ENCODE assay signal across 1 worm cellular context in genomic region chrX:11132260-11132659, ce11.
TF ChIP-seq lines count a peak whose summit lies in the region.

No protein-coding gene starts in this region.

TF ChIP-seq in whole organism, L3 larva, 47 proteins besides CTCF, POLR2A, EP300 and RAD21 (continued from another document):
- no peak for TF ChIP-seq skn-1 (tag; optimal IDR thresholded peaks at IDR 0.05; lab: Kevin White, UChicago)
- no peak for TF ChIP-seq ZK546.5 (tag; optimal IDR thresholded peaks at IDR 0.05; lab: Kevin White, UChicago)
- no peak for TF ChIP-seq nhr-28 (tag; optimal IDR thresholded peaks at IDR 0.05; lab: Kevin White, UChicago)
